Worm (Caenorhabditis elegans) whole organism, L2 larva: Measurements from ENCODE around the gene mfsd-12.

ENCODE experiments used
- C34F6.9 ChIP-seq: fragments of 150-350 bp; optimal IDR thresholded peaks from 2 replicates; lab custom pipeline; 2014; ENCODE audit warnings: missing biosample characterization, missing genetic modification characterization
- F13H6.1 ChIP-seq: sonication (generic microtip); optimal IDR thresholded peaks from 2 replicates; lab custom pipeline; 2016; ENCODE audit warnings: missing genetic modification characterization, missing compliant biosample characterization
- R02D3.7 ChIP-seq: fragments of 150-350 bp; optimal IDR thresholded peaks from 2 replicates; lab custom pipeline; 2014; ENCODE audit warnings: missing biosample characterization, missing genetic modification characterization
- Y55F3AM.14 ChIP-seq: fragments of 200-800 bp; sonication (Bioruptor generic); optimal IDR thresholded peaks from 2 replicates; lab custom pipeline; 2018; ENCODE audit warnings: mild to moderate bottlenecking, missing genetic modification characterization, missing compliant biosample characterization
- ZK546.5 ChIP-seq: sonication (generic microtip); optimal IDR thresholded peaks from 2 replicates; lab custom pipeline; 2017; ENCODE audit warnings: missing biosample characterization, missing genetic modification characterization
- aly-2 ChIP-seq: fragments of 150-350 bp; optimal IDR thresholded peaks from 2 replicates; lab custom pipeline; 2014; ENCODE audit warnings: missing biosample characterization, missing genetic modification characterization
- ama-1 ChIP-seq: fragments of 150-350 bp; optimal IDR thresholded peaks from 2 replicates; lab custom pipeline; 2018; ENCODE audit warnings: inconsistent platforms
- blmp-1 ChIP-seq: sonication (generic microtip); optimal IDR thresholded peaks from 2 replicates; lab custom pipeline; 2017; ENCODE audit warnings: missing genetic modification characterization, mild to moderate bottlenecking, missing compliant biosample characterization, antibody characterized with exemption, moderate library complexity; ENCODE audit not compliant: insufficient read depth
- ceh-16 ChIP-seq: fragments of 150-350 bp; optimal IDR thresholded peaks from 2 replicates; lab custom pipeline; 2014; ENCODE audit warnings: missing biosample characterization, missing genetic modification characterization
- ceh-82 ChIP-seq: fragments of 150-350 bp; optimal IDR thresholded peaks from 2 replicates; lab custom pipeline; 2014; ENCODE audit warnings: missing biosample characterization, missing genetic modification characterization
- elt-1 ChIP-seq: fragments of 150-350 bp; optimal IDR thresholded peaks from 2 replicates; lab custom pipeline; 2014; ENCODE audit warnings: missing biosample characterization, missing genetic modification characterization
- elt-3 ChIP-seq: sonication (generic microtip); optimal IDR thresholded peaks from 2 replicates; lab custom pipeline; 2017; ENCODE audit warnings: missing biosample characterization, missing genetic modification characterization
- fos-1 ChIP-seq: fragments of 150-350 bp; optimal IDR thresholded peaks from 2 replicates; lab custom pipeline; 2014; ENCODE audit warnings: missing biosample characterization, missing genetic modification characterization
- gmeb-1 ChIP-seq: fragments of 150-350 bp; optimal IDR thresholded peaks from 2 replicates; lab custom pipeline; 2014; ENCODE audit warnings: missing biosample characterization, missing genetic modification characterization
- lin-11 ChIP-seq: fragments of 150-350 bp; sonication (generic microtip); optimal IDR thresholded peaks from 2 replicates; lab custom pipeline; 2014; ENCODE audit warnings: missing biosample characterization, missing genetic modification characterization, inconsistent platforms, mixed read lengths
- lin-13 ChIP-seq: fragments of 150-350 bp; optimal IDR thresholded peaks from 2 replicates; lab custom pipeline; 2014; ENCODE audit warnings: missing biosample characterization, missing genetic modification reagents, missing genetic modification characterization
- lin-39 ChIP-seq: fragments of 150-350 bp; optimal IDR thresholded peaks from 2 replicates; lab custom pipeline; 2014; ENCODE audit warnings: missing biosample characterization, missing genetic modification reagents, missing genetic modification characterization
- lsy-2 ChIP-seq, 2 experiments: fragments of 150-350 bp in 1 of 2; sonication (generic microtip) in 1 of 2; optimal IDR thresholded peaks; 2 replicates each; lab custom pipeline; 2014 to 2017; ENCODE audit warnings: missing biosample characterization in 2 of 2, missing genetic modification characterization in 2 of 2
- mab-5 ChIP-seq: fragments of 150-350 bp; optimal IDR thresholded peaks from 2 replicates; lab custom pipeline; 2014; ENCODE audit warnings: missing biosample characterization, missing genetic modification characterization
- mdl-1 ChIP-seq, 2 experiments: fragments of 150-350 bp in 1 of 2; sonication (generic microtip) in 1 of 2; optimal IDR thresholded peaks; 2 replicates each; lab custom pipeline; 2017; ENCODE audit warnings: missing biosample characterization in 2 of 2, missing genetic modification characterization in 2 of 2
- nhr-10 ChIP-seq: sonication (generic microtip); optimal IDR thresholded peaks from 2 replicates; lab custom pipeline; 2017; ENCODE audit warnings: missing biosample characterization, missing genetic modification characterization
- nhr-11 ChIP-seq: fragments of 150-350 bp; optimal IDR thresholded peaks from 2 replicates; lab custom pipeline; 2014; ENCODE audit warnings: missing biosample characterization, missing genetic modification characterization
- nhr-129 ChIP-seq: fragments of 150-350 bp; optimal IDR thresholded peaks from 2 replicates; lab custom pipeline; 2014; ENCODE audit warnings: missing biosample characterization, missing genetic modification characterization
- nhr-25 ChIP-seq: fragments of 150-350 bp; sonication (generic microtip); optimal IDR thresholded peaks from 3 replicates; lab custom pipeline; 2014; ENCODE audit warnings: missing biosample characterization, missing genetic modification characterization
- peb-1 ChIP-seq: fragments of 150-350 bp; optimal IDR thresholded peaks from 2 replicates; lab custom pipeline; 2014; ENCODE audit warnings: missing biosample characterization, missing genetic modification characterization
- sem-4 ChIP-seq: fragments of 150-350 bp; optimal IDR thresholded peaks from 2 replicates; lab custom pipeline; 2014; ENCODE audit warnings: missing biosample characterization, missing genetic modification reagents, missing genetic modification characterization
- sma-3 ChIP-seq: sonication (generic microtip); optimal IDR thresholded peaks from 2 replicates; lab custom pipeline; 2016; ENCODE audit warnings: missing genetic modification reagents, missing genetic modification characterization, missing compliant biosample characterization
- snpc-4 ChIP-seq: fragments of 150-350 bp; optimal IDR thresholded peaks from 2 replicates; lab custom pipeline; 2014; ENCODE audit warnings: missing biosample characterization, missing genetic modification characterization
- unc-39 ChIP-seq: fragments of 150-350 bp; optimal IDR thresholded peaks from 2 replicates; lab custom pipeline; 2014; ENCODE audit warnings: missing biosample characterization, missing genetic modification characterization
- unc-55 ChIP-seq: fragments of 150-350 bp; sonication (generic microtip); optimal IDR thresholded peaks from 3 replicates; lab custom pipeline; 2014; ENCODE audit warnings: missing biosample characterization, missing genetic modification reagents, missing genetic modification characterization
- ztf-11 ChIP-seq: sonication (generic microtip); optimal IDR thresholded peaks from 2 replicates; lab custom pipeline; 2017; ENCODE audit warnings: missing biosample characterization, missing genetic modification characterization
- ztf-4 ChIP-seq: fragments of 150-350 bp; optimal IDR thresholded peaks from 2 replicates; lab custom pipeline; 2014; ENCODE audit warnings: missing biosample characterization, missing genetic modification characterization

mfsd-12 gene

ce11 chrX:4636821-4637220 is 31.1 kb upstream of the mfsd-12 start, which contains the start of gene hosl-1:
hosl-1 (plus strand) TSS chrX:4637121.
- TF ChIP-seq ama-1 = no peak
- TF ChIP-seq mdl-1 (tag; optimal IDR thresholded peaks at IDR 0.05; lab: Kevin White, UChicago) = no peak
- no peak for TF ChIP-seq sma-3 (GFP tag; lab: Kevin White, UChicago)
- no peak for TF ChIP-seq C34F6.9 (tag; lab: Kevin White, UChicago)
- TF ChIP-seq nhr-11 (tag; lab: Kevin White, UChicago) = no peak
- no peak for TF ChIP-seq gmeb-1
- no peak for TF ChIP-seq ceh-82 (tag; lab: Kevin White, UChicago)
- no peak for TF ChIP-seq ceh-16 (tag; lab: Kevin White, UChicago)
- no peak for TF ChIP-seq fos-1 (tag; lab: Kevin White, UChicago)
- no peak for TF ChIP-seq F13H6.1 (tag; lab: Kevin White, UChicago)
- TF ChIP-seq mab-5 = no peak

ce11 chrX:4647104-4647503 is 20.8 kb upstream of the mfsd-12 start, which contains the start of gene C46C11.4:
C46C11.4 (minus strand) TSS chrX:4647204.
- TF ChIP-seq mdl-1 (tag; optimal IDR thresholded peaks at IDR 0.05; lab: Kevin White, UChicago) = no peak

ce11 chrX:4649097-4649496 is 18.8 kb upstream of the mfsd-12 start, which contains the start of gene ent-5:
ent-5 (minus strand) TSS chrX:4649197.
- TF ChIP-seq mab-5 (no peak), Y55F3AM.14 (GFP tag; lab: Kevin White, UChicago) (no peak), lsy-2 (tag; optimal IDR thresholded peaks at IDR 0.05; lab: Kevin White, UChicago) (no peak), unc-55 (GFP tag; lab: Kevin White, UChicago) (no peak), sem-4 (tag; lab: Kevin White, UChicago) (no peak), nhr-11 (tag; lab: Kevin White, UChicago) (no peak), F13H6.1 (tag; lab: Kevin White, UChicago) (no peak), nhr-10 (tag; lab: Kevin White, UChicago) (no peak), lin-39 (tag; lab: Kevin White, UChicago) (no peak), elt-1 (no peak), ZK546.5 (tag; lab: Kevin White, UChicago) (no peak), unc-39 (tag; lab: Kevin White, UChicago) (no peak)

- no peak for TF ChIP-seq aly-2 (tag; lab: Kevin White, UChicago)
- TF ChIP-seq ztf-11 (tag; lab: Kevin White, UChicago) = no peak
- TF ChIP-seq lin-11 (tag; lab: Kevin White, UChicago) = no peak
These were observed 16.5 kb upstream of the mfsd-12 start for ce11 chrX:4651428-4651827.

ce11 chrX:4652950-4653349 is 14.9 kb upstream of the mfsd-12 start:
- TF ChIP-seq mab-5 (no peak), lin-13 (GFP tag; lab: Kevin White, UChicago) (no peak), sem-4 (tag; lab: Kevin White, UChicago) (no peak), blmp-1 (tag; lab: Kevin White, UChicago) (no peak), nhr-11 (tag; lab: Kevin White, UChicago) (no peak), peb-1 (tag; lab: Kevin White, UChicago) (no peak), nhr-25 (tag; lab: Kevin White, UChicago) (no peak), elt-1 (no peak), F13H6.1 (tag; lab: Kevin White, UChicago) (no peak), ztf-4 (no peak), R02D3.7 (tag; lab: Kevin White, UChicago) (no peak), ama-1 (no peak), snpc-4 (tag; lab: Kevin White, UChicago) (no peak)

- TF ChIP-seq unc-55 (GFP tag; lab: Kevin White, UChicago) (no peak), sem-4 (tag; lab: Kevin White, UChicago) (no peak), C34F6.9 (tag; lab: Kevin White, UChicago) (no peak), elt-3 (tag; lab: Kevin White, UChicago) (no peak), nhr-129 (tag; lab: Kevin White, UChicago) (no peak), lin-39 (tag; lab: Kevin White, UChicago) (no peak), fos-1 (tag; lab: Kevin White, UChicago) (no peak)
- TF ChIP-seq, all 48 proteins: peak for 0
These were observed 13.8 kb upstream of the mfsd-12 start, which contains the start of gene ceh-1 for ce11 chrX:4654057-4654456. ceh-1 (minus strand) TSS chrX:4654157.
